Worm (Caenorhabditis elegans) whole organism, L4 larva: ENCODE data around the gene ets-9.

Source experiments
- aly-2 ChIP-seq: sonication (generic microtip); optimal IDR thresholded peaks from 2 replicates; lab custom pipeline; 2018; ENCODE audit warnings: missing biosample characterization, missing genetic modification characterization
- madf-5 ChIP-seq, 2 experiments: fragments of 200-800 bp; sonication (Bioruptor generic); IDR thresholded peaks; 2 replicates each; pipeline ENCODE4 v1.3.6; 2022; ENCODE audit warnings: missing compliant biosample characterization in 2 of 2, missing genetic modification characterization in 2 of 2
- skn-1 ChIP-seq: fragments of 150-350 bp; optimal IDR thresholded peaks from 2 replicates; lab custom pipeline; 2014; ENCODE audit warnings: missing biosample characterization, missing genetic modification characterization
- unc-130 ChIP-seq: sonication (generic microtip); optimal IDR thresholded peaks from 2 replicates; lab custom pipeline; 2016; ENCODE audit warnings: missing genetic modification reagents, missing genetic modification characterization, missing compliant biosample characterization

DNA sequence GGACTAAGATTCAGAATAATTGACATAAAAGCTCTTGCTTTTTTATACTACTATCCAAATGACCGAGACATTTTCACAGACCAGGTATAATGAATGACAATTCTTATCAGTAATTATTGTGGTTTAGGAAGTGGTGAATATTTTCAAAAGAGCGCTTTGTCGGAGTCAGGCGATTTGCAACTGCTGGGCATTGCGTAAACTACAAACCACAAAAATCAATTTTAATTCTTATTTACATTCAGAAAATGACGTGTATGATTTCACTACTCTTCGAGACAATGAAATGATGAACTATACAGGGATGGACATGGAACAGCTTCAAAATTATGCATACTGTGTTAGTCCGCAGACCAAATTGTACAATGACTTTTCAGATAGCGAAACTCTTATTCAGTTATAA is 5.0 kb downstream of the ets-9 start:
- TF ChIP-seq unc-130 (GFP tag; lab: Kevin White, UChicago): no peak
- TF ChIP-seq madf-5 (GFP tag; IDR thresholded peaks at IDR 0.05; lab: Robert Waterston, UW): no peak
- TF ChIP-seq aly-2 (tag; lab: Kevin White, UChicago): no peak
- no peak for TF ChIP-seq skn-1 (tag; lab: Kevin White, UChicago)
